Worm (Caenorhabditis elegans) whole organism, L2 larva: ENCODE results near the gene F53B3.5.

ENCODE experiments used
- ceh-16 ChIP-seq: fragments of 150-350 bp; optimal IDR thresholded peaks from 2 replicates; lab custom pipeline; 2014; ENCODE audit warnings: missing biosample characterization, missing genetic modification characterization
- elt-1 ChIP-seq: fragments of 150-350 bp; optimal IDR thresholded peaks from 2 replicates; lab custom pipeline; 2014; ENCODE audit warnings: missing biosample characterization, missing genetic modification characterization
- elt-3 ChIP-seq: sonication (generic microtip); optimal IDR thresholded peaks from 2 replicates; lab custom pipeline; 2017; ENCODE audit warnings: missing biosample characterization, missing genetic modification characterization
- lin-13 ChIP-seq: fragments of 150-350 bp; optimal IDR thresholded peaks from 2 replicates; lab custom pipeline; 2014; ENCODE audit warnings: missing biosample characterization, missing genetic modification reagents, missing genetic modification characterization

- no peak for TF ChIP-seq elt-1 (tag; lab: Kevin White, UChicago)
- TF ChIP-seq ceh-16 (tag; lab: Kevin White, UChicago), result no peak
- no peak for TF ChIP-seq elt-3
- TF ChIP-seq lin-13 (GFP tag; lab: Kevin White, UChicago), result no peak
Measured at ce11 chrX:2836770-2837169, 42.6 kb downstream of the F53B3.5 start.
